Fruit fly (Drosophila melanogaster) whole organism, embryonic: ENCODE data around the gene Pa1.

Source experiments
- Abd-B ChIP-seq: fragments of 200-800 bp; sonication (Bioruptor generic); optimal IDR thresholded peaks from 2 replicates; lab custom pipeline; 2018; ENCODE audit warnings: missing biosample characterization, mild to moderate bottlenecking, missing genetic modification characterization, moderate library complexity
- Antp ChIP-seq: fragments of 200-800 bp; sonication (Bioruptor generic); optimal IDR thresholded peaks from 3 replicates; lab custom pipeline; 2016; ENCODE audit warnings: missing biosample characterization, missing genetic modification characterization
- Atf6 ChIP-seq: fragments of 200-800 bp; sonication (Bioruptor generic); IDR thresholded peaks from 2 replicates; pipeline ENCODE4 v1.3.6; 2022; ENCODE audit warnings: missing biosample characterization, missing genetic modification characterization
- CG10274 ChIP-seq: fragments of 200-800 bp; sonication (Bioruptor generic); optimal IDR thresholded peaks from 3 replicates; lab custom pipeline; 2017; ENCODE audit warnings: missing biosample characterization, mild to moderate bottlenecking, missing genetic modification characterization
- CG10366 ChIP-seq: fragments of 200-800 bp; sonication (Bioruptor generic); IDR thresholded peaks from 2 replicates; pipeline ENCODE4 v1.3.6; 2022; ENCODE audit warnings: missing biosample characterization, missing genetic modification characterization
- CG12659 ChIP-seq: fragments of 200-800 bp; sonication (Bioruptor generic); optimal IDR thresholded peaks from 3 replicates; lab custom pipeline; 2017; ENCODE audit warnings: mild to moderate bottlenecking, missing biosample characterization, missing genetic modification reagents, missing genetic modification characterization
- CG13424 ChIP-seq: fragments of 200-800 bp; sonication (Bioruptor generic); optimal IDR thresholded peaks from 2 replicates; lab custom pipeline; 2019; ENCODE audit warnings: missing biosample characterization, mild to moderate bottlenecking, missing genetic modification characterization, moderate library complexity
- CG14441 ChIP-seq: fragments of 200-800 bp; sonication (Bioruptor generic); IDR thresholded peaks from 2 replicates; pipeline ENCODE4 v1.3.6; 2022; ENCODE audit warnings: missing biosample characterization, missing genetic modification characterization
- CG15479 ChIP-seq: fragments of 200-800 bp; sonication (Bioruptor generic); optimal IDR thresholded peaks from 3 replicates; lab custom pipeline; 2019; ENCODE audit warnings: missing biosample characterization, mild to moderate bottlenecking, missing genetic modification characterization, moderate library complexity
- CG1647 ChIP-seq: fragments of 200-800 bp; sonication (Bioruptor generic); optimal IDR thresholded peaks from 3 replicates; lab custom pipeline; 2016; ENCODE audit warnings: missing biosample characterization, missing genetic modification characterization
- CG17361 ChIP-seq: fragments of 200-800 bp; sonication (Bioruptor generic); IDR thresholded peaks from 3 replicates; pipeline ENCODE4 v1.3.6; 2022; ENCODE audit warnings: missing biosample characterization, missing genetic modification characterization
- CG17568 ChIP-seq: fragments of 200-800 bp; sonication (Bioruptor generic); optimal IDR thresholded peaks from 2 replicates; lab custom pipeline; 2018; ENCODE audit warnings: missing biosample characterization, mild to moderate bottlenecking, missing genetic modification characterization, moderate library complexity
- CG17829 ChIP-seq: fragments of 200-800 bp; optimal IDR thresholded peaks from 2 replicates; lab custom pipeline; 2019; ENCODE audit warnings: missing biosample characterization, mild to moderate bottlenecking, missing genetic modification characterization, moderate library complexity
- CG31388 ChIP-seq: fragments of 200-800 bp; sonication (Bioruptor generic); optimal IDR thresholded peaks from 2 replicates; lab custom pipeline; 2016; ENCODE audit warnings: missing biosample characterization, missing genetic modification characterization
- CG31441 ChIP-seq: fragments of 200-800 bp; sonication (Bioruptor generic); IDR thresholded peaks from 2 replicates; pipeline ENCODE4 v1.3.6; 2022; ENCODE audit warnings: missing biosample characterization, missing genetic modification characterization
- CG34376 ChIP-seq: fragments of 200-800 bp; sonication (Bioruptor generic); optimal IDR thresholded peaks from 2 replicates; lab custom pipeline; 2018; ENCODE audit warnings: missing biosample characterization, mild to moderate bottlenecking, missing genetic modification characterization
- CG4424 ChIP-seq: fragments of 200-800 bp; sonication (Bioruptor generic); optimal IDR thresholded peaks from 3 replicates; lab custom pipeline; 2016; ENCODE audit warnings: missing biosample characterization, missing genetic modification characterization
- CG6175 ChIP-seq: fragments of 200-800 bp; sonication (Bioruptor generic); IDR thresholded peaks from 3 replicates; pipeline ENCODE4 v1.3.6; 2022; ENCODE audit warnings: missing biosample characterization, missing genetic modification characterization
- CG6689 ChIP-seq: fragments of 200-800 bp; sonication (Bioruptor generic); IDR thresholded peaks from 2 replicates; pipeline ENCODE4 v1.3.6; 2022; ENCODE audit warnings: missing biosample characterization, missing genetic modification characterization
- CG7963 ChIP-seq: fragments of 200-800 bp; sonication (Bioruptor generic); IDR thresholded peaks from 3 replicates; pipeline ENCODE4 v1.3.6; 2022; ENCODE audit warnings: missing biosample characterization, missing genetic modification characterization; ENCODE audit not compliant: partially characterized antibody
- CG8388 ChIP-seq: fragments of 200-800 bp; sonication (Bioruptor generic); optimal IDR thresholded peaks from 2 replicates; lab custom pipeline; 2019; ENCODE audit warnings: missing biosample characterization, mild to moderate bottlenecking, missing genetic modification characterization, moderate library complexity
- CG8924 ChIP-seq: fragments of 200-800 bp; optimal IDR thresholded peaks from 3 replicates; lab custom pipeline; 2019; ENCODE audit warnings: missing biosample characterization, mild to moderate bottlenecking, missing genetic modification characterization, moderate library complexity
- Dbx ChIP-seq: fragments of 200-800 bp; sonication (Bioruptor generic); IDR thresholded peaks from 3 replicates; pipeline ENCODE4 v1.3.6; 2022; ENCODE audit warnings: missing biosample characterization, missing genetic modification characterization
- Fer1 ChIP-seq: fragments of 200-800 bp; sonication (Bioruptor generic); optimal IDR thresholded peaks from 2 replicates; lab custom pipeline; 2017; ENCODE audit warnings: missing biosample characterization, mild to moderate bottlenecking, missing genetic modification characterization
- Hr51 ChIP-seq, 2 experiments: fragments of 200-800 bp; sonication (Bioruptor generic); optimal IDR thresholded peaks; 2 replicates in 1 of 2; 3 replicates in 1 of 2; lab custom pipeline; 2016 to 2018; ENCODE audit warnings: missing biosample characterization in 2 of 2, missing genetic modification characterization in 2 of 2, mild to moderate bottlenecking in 1 of 2, moderate library complexity in 1 of 2
- MESR4 ChIP-seq: fragments of 200-800 bp; sonication (Bioruptor generic); optimal IDR thresholded peaks from 2 replicates; lab custom pipeline; 2018; ENCODE audit warnings: missing biosample characterization, mild to moderate bottlenecking, missing genetic modification characterization, moderate library complexity
- Mrtf ChIP-seq: fragments of 200-800 bp; sonication (Bioruptor generic); IDR thresholded peaks from 3 replicates; pipeline ENCODE4 v1.3.6; 2022; ENCODE audit warnings: missing biosample characterization, missing genetic modification characterization
- NC2β ChIP-seq: fragments of 200-800 bp; sonication (Bioruptor generic); optimal IDR thresholded peaks from 2 replicates; lab custom pipeline; 2016; ENCODE audit warnings: missing biosample characterization, missing genetic modification characterization
- Nf-YB ChIP-seq: fragments of 200-800 bp; sonication (Bioruptor generic); optimal IDR thresholded peaks from 3 replicates; lab custom pipeline; 2019; ENCODE audit warnings: missing biosample characterization, mild to moderate bottlenecking, missing genetic modification characterization, moderate library complexity
- NfI ChIP-seq: fragments of 200-800 bp; sonication (Bioruptor generic); optimal IDR thresholded peaks from 3 replicates; lab custom pipeline; 2018; ENCODE audit warnings: missing biosample characterization, mild to moderate bottlenecking, missing genetic modification characterization, moderate library complexity
- TFAM ChIP-seq: fragments of 200-800 bp; sonication (Bioruptor generic); optimal IDR thresholded peaks from 2 replicates; lab custom pipeline; 2017; ENCODE audit warnings: missing biosample characterization, missing genetic modification characterization, inconsistent platforms
- Xbp1 ChIP-seq: fragments of 200-800 bp; sonication (Bioruptor generic); optimal IDR thresholded peaks from 3 replicates; lab custom pipeline; 2016; ENCODE audit warnings: missing biosample characterization, mild to moderate bottlenecking, missing genetic modification characterization
- ac ChIP-seq: fragments of 200-800 bp; sonication (Bioruptor generic); optimal IDR thresholded peaks from 3 replicates; lab custom pipeline; 2017; ENCODE audit warnings: missing biosample characterization, mild to moderate bottlenecking, missing genetic modification characterization
- ash1 ChIP-seq: fragments of 200-800 bp; sonication (Bioruptor generic); optimal IDR thresholded peaks from 2 replicates; lab custom pipeline; 2018; ENCODE audit warnings: missing biosample characterization, mild to moderate bottlenecking, missing genetic modification characterization
- bab2 ChIP-seq: fragments of 200-800 bp; sonication (Bioruptor generic); optimal IDR thresholded peaks from 2 replicates; lab custom pipeline; 2016; ENCODE audit warnings: missing biosample characterization, missing genetic modification characterization
- bcd ChIP-seq: fragments of 200-800 bp; sonication (Bioruptor generic); optimal IDR thresholded peaks from 2 replicates; lab custom pipeline; 2017; ENCODE audit warnings: missing biosample characterization, mild to moderate bottlenecking, missing genetic modification characterization
- bigmax ChIP-seq: fragments of 200-800 bp; sonication (Bioruptor generic); optimal IDR thresholded peaks from 2 replicates; lab custom pipeline; 2018; ENCODE audit warnings: missing biosample characterization, mild to moderate bottlenecking, missing genetic modification characterization
- bsh ChIP-seq, 2 experiments: fragments of 200-800 bp; sonication (Bioruptor generic); optimal IDR thresholded peaks; 2 replicates each; lab custom pipeline; 2017 to 2018; ENCODE audit warnings: mild to moderate bottlenecking in 2 of 2, missing biosample characterization in 2 of 2, missing genetic modification characterization in 2 of 2, moderate library complexity in 1 of 2
- dmrt99B ChIP-seq: fragments of 200-800 bp; sonication (Bioruptor generic); optimal IDR thresholded peaks from 2 replicates; lab custom pipeline; 2018; ENCODE audit warnings: missing biosample characterization, mild to moderate bottlenecking, missing genetic modification characterization, moderate library complexity
- dpn ChIP-seq, 2 experiments: fragments of 200-800 bp; sonication (Bioruptor generic); optimal IDR thresholded peaks; 3 replicates each; lab custom pipeline; 2016; ENCODE audit warnings: missing biosample characterization in 2 of 2, missing genetic modification characterization in 2 of 2
- dysf ChIP-seq: fragments of 200-800 bp; sonication (Bioruptor generic); IDR thresholded peaks from 3 replicates; pipeline ENCODE4 v1.3.6; 2022; ENCODE audit warnings: missing biosample characterization, missing genetic modification characterization
- fd3F ChIP-seq: fragments of 200-800 bp; sonication (Bioruptor generic); optimal IDR thresholded peaks from 2 replicates; lab custom pipeline; 2018; ENCODE audit warnings: missing biosample characterization, mild to moderate bottlenecking, missing genetic modification characterization, moderate library complexity
- ftz-f1 ChIP-seq: fragments of 200-800 bp; sonication (Bioruptor generic); optimal IDR thresholded peaks from 2 replicates; lab custom pipeline; 2016; ENCODE audit warnings: missing biosample characterization, missing genetic modification characterization
- gcm2 ChIP-seq: fragments of 200-800 bp; sonication (Bioruptor generic); optimal IDR thresholded peaks from 2 replicates; lab custom pipeline; 2016; ENCODE audit warnings: missing biosample characterization, missing genetic modification characterization
- gsb ChIP-seq: fragments of 200-800 bp; sonication (Bioruptor generic); IDR thresholded peaks from 2 replicates; pipeline ENCODE4 v1.3.6; 2022; ENCODE audit warnings: missing biosample characterization, missing genetic modification characterization
- nmo ChIP-seq: fragments of 200-800 bp; sonication (Bioruptor generic); optimal IDR thresholded peaks from 2 replicates; lab custom pipeline; 2018; ENCODE audit warnings: missing biosample characterization, mild to moderate bottlenecking, missing genetic modification characterization, moderate library complexity
- phol ChIP-seq: fragments of 200-800 bp; sonication (Bioruptor generic); optimal IDR thresholded peaks from 3 replicates; lab custom pipeline; 2018; ENCODE audit warnings: missing biosample characterization, mild to moderate bottlenecking, missing genetic modification characterization, moderate library complexity
- row ChIP-seq: fragments of 200-800 bp; sonication (Bioruptor generic); IDR thresholded peaks from 3 replicates; pipeline ENCODE4 v1.3.6; 2022; ENCODE audit warnings: missing biosample characterization, missing genetic modification characterization
- sens ChIP-seq: fragments of 200-800 bp; sonication (Bioruptor generic); peaks from one replicate; lab custom pipeline; 2016; ENCODE audit warnings: missing biosample characterization, missing genetic modification characterization
- trem ChIP-seq: fragments of 200-800 bp; optimal IDR thresholded peaks from 3 replicates; lab custom pipeline; 2019; ENCODE audit warnings: missing biosample characterization, mild to moderate bottlenecking, missing genetic modification characterization, moderate library complexity
- wek ChIP-seq: fragments of 200-800 bp; sonication (Bioruptor generic); optimal IDR thresholded peaks from 3 replicates; lab custom pipeline; 2018; ENCODE audit warnings: missing biosample characterization, mild to moderate bottlenecking, missing genetic modification characterization, moderate library complexity

The Pa1 gene

dm6 chrX:11348829-11349228, 10.2 kb upstream of the Pa1 start, which contains the start of gene CG1738:
Gene CG1738, plus strand, starts transcription at chrX:11349049.
- no peak for TF ChIP-seq ash1 (GFP tag; lab: Kevin White, UChicago)
- TF ChIP-seq bcd (GFP tag; lab: Kevin White, UChicago): no peak
- no peak for TF ChIP-seq CG17568
- TF ChIP-seq Nf-YB: no peak
- TF ChIP-seq CG1647: no peak
- no peak for TF ChIP-seq ac (GFP tag; lab: Kevin White, UChicago)
- TF ChIP-seq CG10366 (GFP tag; lab: Robert Waterston, UW): no peak
- TF ChIP-seq dpn (GFP tag; optimal IDR thresholded peaks at IDR 0.05; lab: Kevin White, UChicago): peak; percentile 1 to 5
- TF ChIP-seq CG34376: no peak
- no peak for TF ChIP-seq CG31388 (GFP tag; lab: Kevin White, UChicago)
- peak; percentile 15 for TF ChIP-seq nmo (GFP tag; lab: Kevin White, UChicago)
- TF ChIP-seq Xbp1: peak; percentile 41
- TF ChIP-seq sens (GFP tag; lab: Kevin White, UChicago): peak; percentile 75
- TF ChIP-seq row (GFP tag; lab: Robert Waterston, UW): peak; percentile 83
- no peak for TF ChIP-seq CG10274 (GFP tag; lab: Kevin White, UChicago)
- peak; percentile 20 for TF ChIP-seq CG4424 (GFP tag; lab: Kevin White, UChicago)
- peak; percentile 40 for TF ChIP-seq trem (tag; lab: Kevin White, UChicago)
- TF ChIP-seq dysf (GFP tag; lab: Robert Waterston, UW): 0 out of 3 replicates have a peak, but pooled peaks have one; percentile 45
- TF ChIP-seq CG15479 (GFP tag; lab: Kevin White, UChicago): no peak
- TF ChIP-seq gcm2 (GFP tag; lab: Kevin White, UChicago): no peak
- TF ChIP-seq ftz-f1 (GFP tag; lab: Kevin White, UChicago): no peak
- no peak for TF ChIP-seq TFAM (GFP tag; lab: Kevin White, UChicago)
- no peak for TF ChIP-seq NfI (GFP tag; lab: Kevin White, UChicago)
- TF ChIP-seq Antp (GFP tag; lab: Kevin White, UChicago): no peak
- TF ChIP-seq CG12659 (GFP tag; lab: Kevin White, UChicago): peak; percentile 23
- no peak for TF ChIP-seq bigmax
- TF ChIP-seq Atf6 (GFP tag; lab: Robert Waterston, UW): 0 out of 2 replicates have a peak, but pooled peaks have one; percentile 18
- TF ChIP-seq CG8924: peak; percentile 5
- 0 out of 3 replicates have a peak, but pooled peaks have one; percentile 32 for TF ChIP-seq Dbx (GFP tag; lab: Robert Waterston, UW)
- peak; percentile 100 for TF ChIP-seq CG6689 (GFP tag; lab: Robert Waterston, UW)
- TF ChIP-seq CG6175: no peak
- TF ChIP-seq CG17361 (GFP tag; lab: Robert Waterston, UW): no peak
- peak; percentile 14 for TF ChIP-seq CG17829 (tag; lab: Kevin White, UChicago)
- peak; percentile 3 for TF ChIP-seq dmrt99B (tag; lab: Kevin White, UChicago)
- no peak for TF ChIP-seq wek (GFP tag; lab: Kevin White, UChicago)
- TF ChIP-seq CG7963: no peak
- peak in 1 of 2 experiments; percentile 4 for TF ChIP-seq bsh (GFP tag; optimal IDR thresholded peaks at IDR 0.05; lab: Kevin White, UChicago)
- no peak for TF ChIP-seq gsb
- TF ChIP-seq NC2β (GFP tag; lab: Kevin White, UChicago): no peak
- no peak for TF ChIP-seq CG14441 (GFP tag; lab: Robert Waterston, UW)
- TF ChIP-seq CG13424: peak; percentile 10
- TF ChIP-seq Hr51 (GFP tag; optimal IDR thresholded peaks at IDR 0.05; lab: Kevin White, UChicago): peak in 1 of 2 experiments; percentile 1
- TF ChIP-seq MESR4 (GFP tag; lab: Kevin White, UChicago): peak; percentile 31
- peak; percentile 3 for TF ChIP-seq Abd-B (GFP tag; lab: Kevin White, UChicago)
- peak; percentile 18 for TF ChIP-seq Fer1 (GFP tag; lab: Kevin White, UChicago)
- no peak for TF ChIP-seq Mrtf (GFP tag; lab: Robert Waterston, UW)
- TF ChIP-seq phol (tag; lab: Kevin White, UChicago): peak; percentile 30
- no peak for TF ChIP-seq fd3F
- no peak for TF ChIP-seq bab2 (GFP tag; lab: Kevin White, UChicago)
- peak; percentile 7 for TF ChIP-seq CG8388
- 0 out of 2 replicates have a peak, but pooled peaks have one; percentile 22 for TF ChIP-seq CG31441 (GFP tag; lab: Robert Waterston, UW)
